Fruit fly (Drosophila melanogaster): ENCODE measurements around the gene CG4073.

Gene CG4073

DNA sequence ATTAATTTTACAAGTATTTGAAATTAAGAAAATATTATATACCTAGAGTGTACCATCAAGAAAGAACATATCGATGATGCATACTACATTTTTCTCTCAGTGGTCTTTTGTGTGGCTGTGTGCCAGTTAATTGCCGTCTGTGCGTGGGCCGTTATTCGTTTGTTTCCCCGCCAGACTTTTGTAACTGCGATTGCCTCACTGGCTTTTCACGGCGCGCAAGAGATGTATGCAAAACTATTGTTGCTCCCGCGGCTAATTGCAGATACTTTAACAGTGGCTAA lies 33.0 kb upstream of the CG4073 start (continued):
- TF ChIP-seq BtbVII (GFP tag; optimal IDR thresholded peaks at IDR 0.05) (no peak), CG4820 (GFP tag; optimal IDR thresholded peaks at IDR 0.05) (peak; percentile 9), Adf1 (GFP tag; IDR thresholded peaks at IDR 0.05) (no peak), CG11504 (tag; optimal IDR thresholded peaks at IDR 0.05) (peak; percentile 18), CG16813 (GFP tag; IDR thresholded peaks at IDR 0.05; ENCODE audit: partially characterized antibody) (no peak), Rx (GFP tag; IDR thresholded peaks at IDR 0.05) (peak; percentile 51; the same call in 1 of the 2 replicates), crp (GFP tag; optimal IDR thresholded peaks at IDR 0.05) (no peak), vvl (GFP tag; IDR thresholded peaks at IDR 0.05) (peak; percentile 88), CG32532 (GFP tag; IDR thresholded peaks at IDR 0.05) (peak; percentile 80), ro (GFP tag; IDR thresholded peaks at IDR 0.05) (no peak), Oaz (GFP tag; IDR thresholded peaks at IDR 0.05) (no peak), CG6689 (GFP tag; IDR thresholded peaks at IDR 0.05) (peak; percentile 46; the same call in 1 of the 2 replicates), CG7271 (tag; optimal IDR thresholded peaks at IDR 0.05) (no peak), CG2129 (GFP tag; IDR thresholded peaks at IDR 0.05; ENCODE audit: partially characterized antibody) (no peak), CG18764 (GFP tag; optimal IDR thresholded peaks at IDR 0.05) (no peak), cg (GFP tag; optimal IDR thresholded peaks at IDR 0.05) (no peak), onecut (GFP tag; IDR thresholded peaks at IDR 0.05) (peak; percentile 2; the same call in 1 of the 2 replicates), CG7987 (GFP tag; optimal IDR thresholded peaks at IDR 0.05) (peak; percentile 12), CrebB (tag; optimal IDR thresholded peaks at IDR 0.05) (no peak), CG11398 (GFP tag; optimal IDR thresholded peaks at IDR 0.05) (no peak), sug (tag; optimal IDR thresholded peaks at IDR 0.05) (no peak), ttk (GFP tag; IDR thresholded peaks at IDR 0.05) (peak; percentile 59; the same call in 1 of the 2 replicates), al (GFP tag; IDR thresholded peaks at IDR 0.05) (peak; percentile 42; the same call in 1 of the 2 replicates), Awh (GFP tag; IDR thresholded peaks at IDR 0.05) (peak; percentile 93), Lhr (GFP tag; optimal IDR thresholded peaks at IDR 0.05) (no peak), Atf6 (GFP tag; IDR thresholded peaks at IDR 0.05) (peak; percentile 52; the same call in 1 of the 2 replicates), Atf-2 (GFP tag; optimal IDR thresholded peaks at IDR 0.05) (no peak), gsb (GFP tag; IDR thresholded peaks at IDR 0.05) (no peak), CG2202 (tag; optimal IDR thresholded peaks at IDR 0.05) (peak; percentile 22), lbe (GFP tag; optimal IDR thresholded peaks at IDR 0.05) (no peak), CG7928 (GFP tag; optimal IDR thresholded peaks at IDR 0.05) (no peak), p53 (GFP tag; optimal IDR thresholded peaks at IDR 0.05) (no peak), sc (optimal IDR thresholded peaks at IDR 0.05) (no peak), sc (GFP tag; optimal IDR thresholded peaks at IDR 0.05) (no peak), bbx (GFP tag; IDR thresholded peaks at IDR 0.05; ENCODE audit: partially characterized antibody) (no peak), CG12236 (GFP tag; optimal IDR thresholded peaks at IDR 0.05) (no peak), dmrt99B (tag; optimal IDR thresholded peaks at IDR 0.05) (no peak), phol (tag; optimal IDR thresholded peaks at IDR 0.05) (peak; percentile 49), HLH54F (GFP tag; optimal IDR thresholded peaks at IDR 0.05) (no peak), CG17612 (GFP tag; IDR thresholded peaks at IDR 0.05) (0 out of 2 replicates have a peak, but pooled peaks have one; percentile 10), cato (GFP tag; optimal IDR thresholded peaks at IDR 0.05; ENCODE audit: borderline replicate concordance) (peak; percentile 12), salm (tag; optimal IDR thresholded peaks at IDR 0.05) (no peak), CG15073 (GFP tag; optimal IDR thresholded peaks at IDR 0.05) (no peak), fd102C (GFP tag; optimal IDR thresholded peaks at IDR 0.05) (peak; percentile 28), pita (GFP tag; optimal IDR thresholded peaks at IDR 0.05) (no peak), odd (GFP tag; optimal IDR thresholded peaks at IDR 0.05) (no peak), CG3838 (GFP tag; optimal IDR thresholded peaks at IDR 0.05) (no peak), ato (GFP tag; IDR thresholded peaks at IDR 0.05; ENCODE audit: partially characterized antibody) (no peak), Bgb (GFP tag; IDR thresholded peaks at IDR 0.05; ENCODE audit: partially characterized antibody) (no peak), CG8924 (tag; optimal IDR thresholded peaks at IDR 0.05) (no peak), Xbp1 (GFP tag; optimal IDR thresholded peaks at IDR 0.05) (peak; percentile 36)
